Worm (Caenorhabditis elegans): Measurements from ENCODE around the gene srj-9.

DNA sequence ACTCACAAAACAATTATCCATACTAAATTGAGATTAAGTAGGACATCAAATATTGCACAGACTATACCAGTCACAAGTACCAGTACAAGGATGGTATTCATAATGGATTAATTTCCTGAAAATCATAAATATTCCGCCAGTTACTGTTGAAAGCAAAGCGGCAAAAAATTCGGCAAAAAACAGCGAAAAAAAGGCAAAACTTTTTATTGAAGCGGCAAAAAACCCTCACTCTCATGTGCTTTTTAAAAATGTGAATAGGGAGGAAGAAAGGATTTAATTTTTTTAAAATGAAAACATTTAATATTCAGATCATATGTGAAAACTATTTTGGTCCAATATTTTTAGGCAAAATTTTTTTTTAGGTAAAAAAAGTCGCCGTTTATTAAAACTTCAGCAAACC, 39.0 kb downstream of the srj-9 start, which contains the start of gene srbc-29:
- TF ChIP-seq tbx-11 (GFP tag; IDR thresholded peaks at IDR 0.05), result no peak
- no peak for TF ChIP-seq B0310.2 (tag; optimal IDR thresholded peaks at IDR 0.05)
- no peak for TF ChIP-seq hmbx-1 (tag; optimal IDR thresholded peaks at IDR 0.05)
- TF ChIP-seq ama-1 (optimal IDR thresholded peaks at IDR 0.05), result no peak
- no peak for TF ChIP-seq scrt-1 (GFP tag; IDR thresholded peaks at IDR 0.05)
- TF ChIP-seq tbx-37 (GFP tag; conservative IDR thresholded peaks at IDR 0.05), result no peak
- TF ChIP-seq hnd-1 (tag; optimal IDR thresholded peaks at IDR 0.05), result no peak
- TF ChIP-seq tra-4 (tag; optimal IDR thresholded peaks at IDR 0.05), result no peak
- TF ChIP-seq sea-1 (GFP tag; conservative IDR thresholded peaks at IDR 0.05), result no peak
- TF ChIP-seq hmg-4 (GFP tag; optimal IDR thresholded peaks at IDR 0.05), result no peak
- TF ChIP-seq F13C5.2 (tag; optimal IDR thresholded peaks at IDR 0.05), result no peak
- no peak for TF ChIP-seq ceh-36 (tag; optimal IDR thresholded peaks at IDR 0.05)
- TF ChIP-seq ceh-13 (GFP tag; optimal IDR thresholded peaks at IDR 0.05), result no peak
- no peak for TF ChIP-seq flt-1 (GFP tag; IDR thresholded peaks at IDR 0.05)

Data from whole organism, early embryonic.